Worm (Caenorhabditis elegans) whole organism, late embryonic: Measurements from ENCODE around the gene W09G12.9.

Experiments used
- C38D4.7 ChIP-seq: fragments of 200-800 bp; sonication (Bioruptor generic); optimal IDR thresholded peaks from 2 replicates; lab custom pipeline; 2018; ENCODE audit warnings: mild to moderate bottlenecking, missing genetic modification characterization, moderate library complexity, missing compliant biosample characterization
- F13H6.1 ChIP-seq: sonication (generic microtip); optimal IDR thresholded peaks from 2 replicates; lab custom pipeline; 2016; ENCODE audit warnings: missing genetic modification characterization, missing compliant biosample characterization
- K02D7.2 ChIP-seq: sonication (generic microtip); optimal IDR thresholded peaks from 2 replicates; lab custom pipeline; 2017; ENCODE audit warnings: mild to moderate bottlenecking, missing genetic modification characterization, missing compliant biosample characterization
- ceh-19 ChIP-seq: fragments of 200-800 bp; sonication (Bioruptor generic); optimal IDR thresholded peaks from 2 replicates; lab custom pipeline; 2018; ENCODE audit warnings: mild to moderate bottlenecking, missing genetic modification characterization, missing compliant biosample characterization
- ceh-2 ChIP-seq: sonication (generic microtip); optimal IDR thresholded peaks from 2 replicates; lab custom pipeline; 2016; ENCODE audit warnings: missing genotype, missing genetic modification characterization, missing compliant biosample characterization
- ceh-24 ChIP-seq: sonication (generic microtip); optimal IDR thresholded peaks from 2 replicates; lab custom pipeline; 2016; ENCODE audit warnings: mild to moderate bottlenecking, missing genetic modification characterization, missing compliant biosample characterization
- ceh-34 ChIP-seq: sonication (generic microtip); optimal IDR thresholded peaks from 2 replicates; lab custom pipeline; 2016; ENCODE audit warnings: mild to moderate bottlenecking, missing genetic modification characterization, missing compliant biosample characterization
- ceh-45 ChIP-seq: fragments of 200-800 bp; sonication (Bioruptor generic); IDR thresholded peaks from 2 replicates; pipeline ENCODE4 v1.3.6; 2022; ENCODE audit warnings: missing genetic modification reagents, missing genetic modification characterization, missing compliant biosample characterization
- ceh-48 ChIP-seq: sonication (generic microtip); optimal IDR thresholded peaks from 2 replicates; lab custom pipeline; 2016; ENCODE audit warnings: missing genetic modification characterization, inconsistent platforms, missing compliant biosample characterization
- elt-2 ChIP-seq: sonication (generic microtip); optimal IDR thresholded peaks from 2 replicates; lab custom pipeline; 2016; ENCODE audit warnings: missing genetic modification reagents, missing genetic modification characterization, missing compliant biosample characterization
- elt-4 ChIP-seq: sonication (generic microtip); optimal IDR thresholded peaks from 2 replicates; lab custom pipeline; 2016; ENCODE audit warnings: missing genetic modification characterization, missing compliant biosample characterization
- eyg-1 ChIP-seq: sonication (generic microtip); optimal IDR thresholded peaks from 2 replicates; lab custom pipeline; 2016; ENCODE audit warnings: missing genotype, missing genetic modification characterization, missing compliant biosample characterization
- fkh-10 ChIP-seq: fragments of 150-350 bp; optimal IDR thresholded peaks from 2 replicates; lab custom pipeline; 2014; ENCODE audit warnings: missing biosample characterization, missing genetic modification reagents, missing genetic modification characterization
- hlh-13 ChIP-seq: fragments of 200-800 bp; sonication (Bioruptor generic); optimal IDR thresholded peaks from 2 replicates; lab custom pipeline; 2018; ENCODE audit warnings: mild to moderate bottlenecking, missing genetic modification characterization, missing compliant biosample characterization
- hlh-15 ChIP-seq: sonication (generic microtip); optimal IDR thresholded peaks from 2 replicates; lab custom pipeline; 2016; ENCODE audit warnings: missing genetic modification characterization, missing compliant biosample characterization
- hlh-30 ChIP-seq: sonication (generic microtip); optimal IDR thresholded peaks from 2 replicates; lab custom pipeline; 2017; ENCODE audit warnings: antibody characterized with exemption, missing genetic modification characterization, missing compliant biosample characterization; ENCODE audit not compliant: insufficient read depth
- lim-6 ChIP-seq: sonication (generic microtip); optimal IDR thresholded peaks from 2 replicates; lab custom pipeline; 2016; ENCODE audit warnings: missing genetic modification characterization, missing compliant biosample characterization
- lin-11 ChIP-seq: fragments of 200-800 bp; sonication (Bioruptor generic); optimal IDR thresholded peaks from 2 replicates; lab custom pipeline; 2018; ENCODE audit warnings: mild to moderate bottlenecking, missing genetic modification characterization, missing compliant biosample characterization
- nfya-1 ChIP-seq: sonication (generic microtip); optimal IDR thresholded peaks from 2 replicates; lab custom pipeline; 2017; ENCODE audit warnings: missing genetic modification characterization, mild to moderate bottlenecking, missing compliant biosample characterization, antibody characterized with exemption, moderate library complexity
- nhr-11 ChIP-seq: fragments of 150-350 bp; optimal IDR thresholded peaks from 2 replicates; lab custom pipeline; 2014; ENCODE audit warnings: missing biosample characterization, missing genetic modification characterization
- npax-4 ChIP-seq: sonication (generic microtip); optimal IDR thresholded peaks from 2 replicates; lab custom pipeline; 2016; ENCODE audit warnings: missing genetic modification characterization, missing compliant biosample characterization
- pax-1 ChIP-seq: fragments of 150-350 bp; optimal IDR thresholded peaks from 2 replicates; lab custom pipeline; 2014; ENCODE audit warnings: missing biosample characterization, missing genetic modification characterization
- pha-2 ChIP-seq: sonication (generic microtip); optimal IDR thresholded peaks from 2 replicates; lab custom pipeline; 2017; ENCODE audit warnings: mild to moderate bottlenecking, missing genetic modification characterization, missing compliant biosample characterization
- pha-4 ChIP-seq: fragments of 150-350 bp; optimal IDR thresholded peaks from 2 replicates; lab custom pipeline; 2018; ENCODE audit warnings: missing biosample characterization, missing genetic modification reagents, missing genetic modification characterization
- pros-1 ChIP-seq: fragments of 150-350 bp; optimal IDR thresholded peaks from 2 replicates; lab custom pipeline; 2014; ENCODE audit warnings: missing biosample characterization, missing genetic modification reagents, missing genetic modification characterization
- ref-2 ChIP-seq: sonication (generic microtip); optimal IDR thresholded peaks from 2 replicates; lab custom pipeline; 2016; ENCODE audit warnings: missing genetic modification characterization, missing compliant biosample characterization
- rnt-1 ChIP-seq: sonication (generic microtip); optimal IDR thresholded peaks from 2 replicates; lab custom pipeline; 2016; ENCODE audit warnings: missing genetic modification characterization, missing compliant biosample characterization
- sdc-2 ChIP-seq: sonication (generic microtip); optimal IDR thresholded peaks from 2 replicates; lab custom pipeline; 2016; ENCODE audit warnings: missing genotype, missing genetic modification characterization, missing compliant biosample characterization
- syd-9 ChIP-seq: sonication (generic microtip); optimal IDR thresholded peaks from 2 replicates; lab custom pipeline; 2016; ENCODE audit warnings: mild to moderate bottlenecking, missing genetic modification characterization, moderate library complexity, missing compliant biosample characterization
- unc-86 ChIP-seq: sonication (generic microtip); optimal IDR thresholded peaks from 2 replicates; lab custom pipeline; 2016; ENCODE audit warnings: missing genetic modification characterization, missing compliant biosample characterization

The W09G12.9 gene

DNA sequence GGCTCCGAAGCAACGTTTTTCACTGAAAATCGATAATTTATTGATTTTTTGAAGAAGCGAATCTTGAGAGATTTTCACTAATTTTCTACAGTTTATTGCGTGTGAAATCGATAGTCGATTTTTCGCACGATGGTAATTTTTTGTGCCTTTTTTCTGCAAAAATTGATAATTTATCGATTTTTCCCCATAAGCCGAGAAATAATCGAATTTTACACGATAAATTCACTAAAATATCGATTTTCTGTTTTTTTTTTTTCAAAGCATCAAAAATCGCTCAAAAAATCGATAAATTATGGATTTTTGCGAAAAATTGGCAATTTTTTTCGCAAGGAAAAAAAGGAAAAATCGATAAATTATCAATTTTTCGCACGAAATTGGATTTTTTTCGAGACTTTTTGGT is 19.4 kb downstream of the W09G12.9 start:
- no peak for TF ChIP-seq lim-6 (tag; lab: Kevin White, UChicago)
- no peak for TF ChIP-seq pha-2
- TF ChIP-seq eyg-1 (tag; lab: Kevin White, UChicago) = no peak
- peak; percentile 10 for TF ChIP-seq ceh-48

DNA sequence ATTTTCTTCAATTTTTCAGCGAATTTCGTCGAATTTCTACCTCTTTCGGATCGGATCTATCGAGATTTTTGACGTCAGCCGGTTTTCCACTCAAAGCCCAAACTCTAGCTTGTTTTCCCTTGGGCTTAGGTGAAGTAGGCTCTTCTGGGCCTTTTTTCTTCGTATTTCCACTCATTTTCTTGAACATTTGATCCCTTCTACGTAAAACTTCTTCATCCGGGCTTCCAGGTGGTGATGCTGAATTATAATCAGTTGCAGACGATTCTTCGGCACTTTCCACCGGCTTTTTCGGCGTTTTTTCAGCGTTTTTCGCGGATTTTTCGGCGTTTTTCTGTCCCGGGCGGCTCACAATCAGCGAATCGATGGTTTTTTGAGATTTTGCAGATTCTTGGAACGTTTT is 21.8 kb downstream of the W09G12.9 start:
- no peak for TF ChIP-seq ceh-19 (GFP tag; lab: Kevin White, UChicago)

DNA sequence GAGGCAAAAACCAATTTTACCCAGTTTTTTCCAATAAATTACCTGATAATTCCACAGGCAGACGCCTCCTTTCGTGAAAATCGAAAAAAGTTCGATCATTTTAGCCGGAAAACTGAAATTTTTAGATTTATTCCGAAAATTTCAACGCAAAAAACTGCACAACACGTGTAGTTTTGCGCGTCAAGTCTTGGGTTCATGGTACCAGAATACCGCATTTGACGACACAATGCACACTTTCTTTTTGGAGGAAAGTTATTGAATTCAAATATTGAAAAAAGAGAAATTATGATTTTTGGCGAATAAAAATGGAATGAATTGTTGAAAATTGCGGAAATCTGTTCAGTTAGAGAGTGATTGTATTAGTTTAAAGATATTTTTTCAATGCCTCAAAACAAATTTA is 23.3 kb downstream of the W09G12.9 start, which contains the start of gene F38A1.8:
F38A1.8 (minus strand) TSS at position 167 of the 400 bp plus-strand sequence.
- TF ChIP-seq ceh-19 (GFP tag; lab: Kevin White, UChicago) (no peak), ceh-24 (tag; lab: Kevin White, UChicago) (no peak), fkh-10 (GFP tag; lab: Kevin White, UChicago) (no peak), pha-2 (no peak), unc-86 (tag; lab: Kevin White, UChicago) (no peak), hlh-30 (tag; lab: Kevin White, UChicago) (peak; percentile 38), sdc-2 (tag; lab: Kevin White, UChicago) (no peak), ceh-48 (no peak), nfya-1 (peak; percentile 29), ceh-2 (tag; lab: Kevin White, UChicago) (no peak), npax-4 (tag; lab: Kevin White, UChicago) (no peak), lim-6 (tag; lab: Kevin White, UChicago) (no peak)
- TF ChIP-seq, all 69 proteins: peak for 2

DNA sequence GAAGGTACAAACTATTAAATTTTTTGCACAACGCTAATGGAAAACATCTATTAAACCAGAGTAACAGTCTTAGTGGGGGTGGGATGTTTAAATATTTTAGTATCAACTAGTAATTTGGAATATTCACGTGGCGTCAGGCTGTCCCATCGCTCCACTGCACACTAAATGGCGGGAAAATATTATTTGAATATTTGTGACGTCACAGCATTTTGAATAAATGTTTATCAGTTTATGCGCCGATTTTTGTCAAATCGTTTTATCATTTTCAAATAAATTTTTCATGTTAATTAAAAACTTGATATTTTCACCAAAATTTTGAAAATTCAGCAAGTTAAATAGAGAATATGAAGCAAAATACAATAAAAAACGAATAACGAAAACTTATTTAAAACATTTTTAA is 26.9 kb downstream of the W09G12.9 start, which contains the start of gene F38A1.15:
F38A1.15 (minus strand) TSS at position 101 of the 400 bp plus-strand sequence.
- TF ChIP-seq pros-1 (no peak), nhr-11 (tag; lab: Kevin White, UChicago) (no peak), K02D7.2 (tag; lab: Kevin White, UChicago) (no peak), pha-4 (tag; lab: Kevin White, UChicago) (no peak), ceh-45 (GFP tag; lab: Robert Waterston, UW) (no peak), npax-4 (tag; lab: Kevin White, UChicago) (no peak), ceh-34 (tag; lab: Kevin White, UChicago) (no peak), hlh-15 (tag; lab: Kevin White, UChicago) (no peak), C38D4.7 (GFP tag; lab: Kevin White, UChicago) (no peak), elt-2 (no peak), syd-9 (no peak), lin-11 (tag; lab: Kevin White, UChicago) (no peak), hlh-30 (tag; lab: Kevin White, UChicago) (no peak), rnt-1 (tag; lab: Kevin White, UChicago) (no peak)

DNA sequence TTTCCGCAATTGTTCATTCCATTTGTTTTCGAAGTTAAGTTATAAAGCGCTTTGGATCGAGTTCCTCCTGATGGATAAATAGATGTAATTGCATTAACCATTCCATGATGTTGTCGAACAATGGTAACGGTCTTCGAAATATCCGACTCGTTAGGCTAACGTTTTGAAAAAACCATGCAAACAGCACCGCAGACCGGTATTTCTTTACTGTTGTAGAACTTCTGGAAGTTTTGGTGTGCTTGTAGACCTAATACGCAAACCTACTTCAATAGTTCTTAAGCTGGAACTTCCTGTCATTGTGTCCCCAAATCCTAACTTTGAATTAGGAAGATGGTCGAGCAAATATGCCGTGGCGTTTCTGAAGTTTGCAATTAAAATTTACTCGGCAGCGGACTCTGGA is 28.9 kb downstream of the W09G12.9 start, which contains the start of gene F38A1.9:
F38A1.9 (minus strand) TSS at position 101 of the 400 bp plus-strand sequence.
- TF ChIP-seq elt-4 (tag; lab: Kevin White, UChicago) (no peak), pax-1 (no peak)
- TF ChIP-seq, all 69 proteins: peak for 0

DNA sequence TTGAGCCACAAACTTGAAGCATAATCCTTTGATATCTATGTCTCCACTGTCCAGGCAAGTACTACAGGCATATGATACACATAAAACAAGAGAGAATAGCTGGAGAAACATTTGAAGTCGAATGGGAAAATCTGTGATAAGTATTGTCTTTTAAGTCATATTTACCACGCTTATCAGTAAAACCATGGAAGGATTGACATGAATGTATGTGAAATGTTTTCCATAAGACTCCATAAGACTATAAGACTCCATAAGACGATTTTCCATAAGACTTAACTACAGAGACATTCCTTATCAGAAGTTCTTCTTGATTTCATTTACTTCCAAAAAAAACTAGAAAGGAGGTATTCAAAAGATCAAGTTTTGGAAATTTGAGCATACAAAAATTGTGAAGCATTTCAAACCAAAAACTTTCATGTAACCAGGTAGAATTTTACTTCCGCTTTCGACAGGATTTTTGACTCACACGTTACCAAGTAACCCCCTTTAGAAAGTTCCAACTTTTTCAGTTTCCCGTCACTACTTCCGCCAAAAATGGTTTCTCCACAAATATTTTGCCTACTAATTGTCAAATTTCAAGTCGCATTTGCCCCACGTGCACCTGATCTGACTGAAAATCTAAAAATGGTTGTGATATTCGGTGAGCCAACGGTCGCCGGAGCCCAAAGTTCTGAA is 30.5 kb downstream of the W09G12.9 start, which contains the start of the genes clec-165 and F38A1.11:
clec-165 (minus strand) TSS at position 125 of the 675 bp plus-strand sequence.
F38A1.11 (plus strand) TSS at position 625 of the 675 bp plus-strand sequence.
- TF ChIP-seq F13H6.1 (tag; lab: Kevin White, UChicago) (no peak), ref-2 (tag; lab: Kevin White, UChicago) (no peak), hlh-13 (GFP tag; lab: Kevin White, UChicago) (no peak), hlh-30 (tag; lab: Kevin White, UChicago) (no peak)
- TF ChIP-seq, all 69 proteins: peak for 0
